Worm (Caenorhabditis elegans) whole organism, L2 larva: Measurements from ENCODE around the gene F40F11.3.
A peak's percentile ranks its signal among the peaks of the same experiment; 100 is the strongest.

Source experiments
- C34F6.9 ChIP-seq: fragments of 150-350 bp; optimal IDR thresholded peaks from 2 replicates; lab custom pipeline; 2014; ENCODE audit warnings: missing biosample characterization, missing genetic modification characterization
- F13H6.1 ChIP-seq: sonication (generic microtip); optimal IDR thresholded peaks from 2 replicates; lab custom pipeline; 2016; ENCODE audit warnings: missing genetic modification characterization, missing compliant biosample characterization
- Y55F3AM.14 ChIP-seq: fragments of 200-800 bp; sonication (Bioruptor generic); optimal IDR thresholded peaks from 2 replicates; lab custom pipeline; 2018; ENCODE audit warnings: mild to moderate bottlenecking, missing genetic modification characterization, missing compliant biosample characterization
- ZK546.5 ChIP-seq: sonication (generic microtip); optimal IDR thresholded peaks from 2 replicates; lab custom pipeline; 2017; ENCODE audit warnings: missing biosample characterization, missing genetic modification characterization
- alr-1 ChIP-seq: fragments of 150-350 bp; optimal IDR thresholded peaks from 2 replicates; lab custom pipeline; 2014; ENCODE audit warnings: missing biosample characterization, missing genetic modification characterization
- aly-2 ChIP-seq: fragments of 150-350 bp; optimal IDR thresholded peaks from 2 replicates; lab custom pipeline; 2014; ENCODE audit warnings: missing biosample characterization, missing genetic modification characterization
- blmp-1 ChIP-seq: sonication (generic microtip); optimal IDR thresholded peaks from 2 replicates; lab custom pipeline; 2017; ENCODE audit warnings: missing genetic modification characterization, mild to moderate bottlenecking, missing compliant biosample characterization, antibody characterized with exemption, moderate library complexity; ENCODE audit not compliant: insufficient read depth
- ceh-16 ChIP-seq: fragments of 150-350 bp; optimal IDR thresholded peaks from 2 replicates; lab custom pipeline; 2014; ENCODE audit warnings: missing biosample characterization, missing genetic modification characterization
- crh-2 ChIP-seq: sonication (generic microtip); optimal IDR thresholded peaks from 2 replicates; lab custom pipeline; 2017; ENCODE audit warnings: missing biosample characterization, missing genetic modification characterization
- dmd-4 ChIP-seq: sonication (generic microtip); optimal IDR thresholded peaks from 2 replicates; lab custom pipeline; 2017; ENCODE audit warnings: missing biosample characterization, missing genetic modification characterization
- elt-3 ChIP-seq: sonication (generic microtip); optimal IDR thresholded peaks from 2 replicates; lab custom pipeline; 2017; ENCODE audit warnings: missing biosample characterization, missing genetic modification characterization
- fos-1 ChIP-seq: fragments of 150-350 bp; optimal IDR thresholded peaks from 2 replicates; lab custom pipeline; 2014; ENCODE audit warnings: missing biosample characterization, missing genetic modification characterization
- lin-11 ChIP-seq: fragments of 150-350 bp; sonication (generic microtip); optimal IDR thresholded peaks from 2 replicates; lab custom pipeline; 2014; ENCODE audit warnings: missing biosample characterization, missing genetic modification characterization, inconsistent platforms, mixed read lengths
- lin-13 ChIP-seq: fragments of 150-350 bp; optimal IDR thresholded peaks from 2 replicates; lab custom pipeline; 2014; ENCODE audit warnings: missing biosample characterization, missing genetic modification reagents, missing genetic modification characterization
- lsy-2 ChIP-seq, 2 experiments: fragments of 150-350 bp in 1 of 2; sonication (generic microtip) in 1 of 2; optimal IDR thresholded peaks; 2 replicates each; lab custom pipeline; 2014 to 2017; ENCODE audit warnings: missing biosample characterization in 2 of 2, missing genetic modification characterization in 2 of 2
- mab-5 ChIP-seq: fragments of 150-350 bp; optimal IDR thresholded peaks from 2 replicates; lab custom pipeline; 2014; ENCODE audit warnings: missing biosample characterization, missing genetic modification characterization
- mbf-1 ChIP-seq: sonication (generic microtip); optimal IDR thresholded peaks from 2 replicates; lab custom pipeline; 2017; ENCODE audit warnings: missing biosample characterization, missing genetic modification characterization
- mdl-1 ChIP-seq, 2 experiments: fragments of 150-350 bp in 1 of 2; sonication (generic microtip) in 1 of 2; optimal IDR thresholded peaks; 2 replicates each; lab custom pipeline; 2017; ENCODE audit warnings: missing biosample characterization in 2 of 2, missing genetic modification characterization in 2 of 2
- nhr-10 ChIP-seq: sonication (generic microtip); optimal IDR thresholded peaks from 2 replicates; lab custom pipeline; 2017; ENCODE audit warnings: missing biosample characterization, missing genetic modification characterization
- nhr-11 ChIP-seq: fragments of 150-350 bp; optimal IDR thresholded peaks from 2 replicates; lab custom pipeline; 2014; ENCODE audit warnings: missing biosample characterization, missing genetic modification characterization
- nhr-12 ChIP-seq: fragments of 150-350 bp; optimal IDR thresholded peaks from 2 replicates; lab custom pipeline; 2014; ENCODE audit warnings: missing biosample characterization, missing genetic modification characterization
- nhr-129 ChIP-seq: fragments of 150-350 bp; optimal IDR thresholded peaks from 2 replicates; lab custom pipeline; 2014; ENCODE audit warnings: missing biosample characterization, missing genetic modification characterization
- nhr-21 ChIP-seq: fragments of 150-350 bp; optimal IDR thresholded peaks from 2 replicates; lab custom pipeline; 2014; ENCODE audit warnings: missing biosample characterization, missing genetic modification characterization
- nhr-237 ChIP-seq: fragments of 150-350 bp; optimal IDR thresholded peaks from 2 replicates; lab custom pipeline; 2014; ENCODE audit warnings: missing biosample characterization, missing genetic modification characterization
- nhr-25 ChIP-seq: fragments of 150-350 bp; sonication (generic microtip); optimal IDR thresholded peaks from 3 replicates; lab custom pipeline; 2014; ENCODE audit warnings: missing biosample characterization, missing genetic modification characterization
- nhr-6 ChIP-seq: fragments of 150-350 bp; optimal IDR thresholded peaks from 2 replicates; lab custom pipeline; 2014; ENCODE audit warnings: missing biosample characterization, missing genetic modification characterization
- peb-1 ChIP-seq: fragments of 150-350 bp; optimal IDR thresholded peaks from 2 replicates; lab custom pipeline; 2014; ENCODE audit warnings: missing biosample characterization, missing genetic modification characterization
- sem-4 ChIP-seq: fragments of 150-350 bp; optimal IDR thresholded peaks from 2 replicates; lab custom pipeline; 2014; ENCODE audit warnings: missing biosample characterization, missing genetic modification reagents, missing genetic modification characterization
- skn-1 ChIP-seq: sonication (generic microtip); optimal IDR thresholded peaks from 2 replicates; lab custom pipeline; 2017; ENCODE audit warnings: missing biosample characterization, missing genetic modification characterization
- sma-3 ChIP-seq: sonication (generic microtip); optimal IDR thresholded peaks from 2 replicates; lab custom pipeline; 2016; ENCODE audit warnings: missing genetic modification reagents, missing genetic modification characterization, missing compliant biosample characterization
- snpc-4 ChIP-seq: fragments of 150-350 bp; optimal IDR thresholded peaks from 2 replicates; lab custom pipeline; 2014; ENCODE audit warnings: missing biosample characterization, missing genetic modification characterization
- unc-55 ChIP-seq: fragments of 150-350 bp; sonication (generic microtip); optimal IDR thresholded peaks from 3 replicates; lab custom pipeline; 2014; ENCODE audit warnings: missing biosample characterization, missing genetic modification reagents, missing genetic modification characterization
- zag-1 ChIP-seq: fragments of 150-350 bp; optimal IDR thresholded peaks from 2 replicates; lab custom pipeline; 2014; ENCODE audit warnings: missing biosample characterization, missing genetic modification characterization
- ztf-1 ChIP-seq: fragments of 200-800 bp; sonication (Bioruptor generic); conservative IDR thresholded peaks from 2 replicates; pipeline ENCODE4 v1.3.6; 2022; ENCODE audit warnings: missing genetic modification characterization, missing compliant biosample characterization

Gene F40F11.3

DNA sequence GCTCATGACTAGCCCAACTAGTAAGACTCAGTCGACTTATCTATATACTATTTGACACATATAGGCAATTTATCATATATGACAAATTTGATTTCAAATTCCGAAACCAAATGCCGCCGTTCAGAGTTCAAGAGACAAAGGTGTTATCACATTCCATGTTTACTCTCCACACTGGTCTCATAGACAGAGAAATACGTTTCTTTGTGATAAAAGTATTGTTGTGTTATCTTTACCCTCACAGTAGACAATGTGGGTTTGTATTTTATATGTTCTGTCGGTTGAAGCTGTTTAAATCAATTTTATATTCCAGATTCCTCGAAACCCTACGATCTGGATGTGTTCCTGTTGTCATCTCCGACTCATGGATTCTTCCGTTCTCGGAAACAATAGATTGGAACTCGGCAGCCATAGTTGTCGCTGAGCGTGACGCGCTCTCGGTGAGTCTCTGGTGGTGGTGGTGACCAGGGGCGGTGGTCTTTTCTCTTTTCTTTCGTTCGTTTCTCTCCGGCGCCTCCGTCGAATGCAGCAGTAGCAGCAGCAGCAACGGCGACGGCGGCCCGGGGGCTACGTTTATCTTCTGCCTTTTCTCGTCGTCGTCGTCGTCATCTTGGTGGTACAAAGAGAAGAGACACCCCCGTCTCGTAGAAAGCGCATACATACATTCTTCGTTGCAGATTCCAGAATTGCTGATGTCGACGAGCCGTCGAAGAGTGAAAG lies 11.2 kb downstream of the F40F11.3 start:
- no peak for TF ChIP-seq nhr-11
- TF ChIP-seq C34F6.9 (tag; lab: Kevin White, UChicago), result no peak
- TF ChIP-seq sma-3 (GFP tag; lab: Kevin White, UChicago), result no peak
- TF ChIP-seq nhr-21, result no peak
- peak; percentile 31 for TF ChIP-seq fos-1 (tag; lab: Kevin White, UChicago)
- no peak for TF ChIP-seq unc-55 (GFP tag; lab: Kevin White, UChicago)
- no peak for TF ChIP-seq lin-11 (tag; lab: Kevin White, UChicago)
- no peak for TF ChIP-seq dmd-4 (tag; lab: Kevin White, UChicago)
- peak; percentile 7 for TF ChIP-seq crh-2 (tag; lab: Kevin White, UChicago)

DNA sequence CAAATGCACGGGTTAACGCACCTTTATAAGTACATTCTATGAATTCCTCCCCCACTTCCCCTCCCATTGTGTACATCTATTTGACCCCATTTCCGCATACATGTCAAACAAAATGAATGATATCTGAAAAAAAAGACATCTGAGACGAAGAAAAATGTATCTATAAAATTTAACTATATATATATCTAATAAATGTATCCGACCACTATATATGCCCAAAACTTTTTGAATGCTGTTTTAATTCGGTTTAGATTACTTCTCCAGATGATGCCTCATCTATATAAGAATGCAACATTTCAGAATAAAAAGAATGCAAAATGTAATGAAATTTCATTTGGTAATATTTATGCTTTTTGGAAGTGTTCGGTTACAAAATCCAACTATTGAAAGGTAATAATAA lies 15.3 kb downstream of the F40F11.3 start, which contains the start of gene rib-1:
Gene rib-1, plus strand, starts transcription at position 301 of the 400 bp plus-strand sequence.
- TF ChIP-seq snpc-4 (tag; lab: Kevin White, UChicago) (no peak), mdl-1 (tag; optimal IDR thresholded peaks at IDR 0.05; lab: Kevin White, UChicago) (no peak), zag-1 (no peak), aly-2 (tag; lab: Kevin White, UChicago) (no peak)

DNA sequence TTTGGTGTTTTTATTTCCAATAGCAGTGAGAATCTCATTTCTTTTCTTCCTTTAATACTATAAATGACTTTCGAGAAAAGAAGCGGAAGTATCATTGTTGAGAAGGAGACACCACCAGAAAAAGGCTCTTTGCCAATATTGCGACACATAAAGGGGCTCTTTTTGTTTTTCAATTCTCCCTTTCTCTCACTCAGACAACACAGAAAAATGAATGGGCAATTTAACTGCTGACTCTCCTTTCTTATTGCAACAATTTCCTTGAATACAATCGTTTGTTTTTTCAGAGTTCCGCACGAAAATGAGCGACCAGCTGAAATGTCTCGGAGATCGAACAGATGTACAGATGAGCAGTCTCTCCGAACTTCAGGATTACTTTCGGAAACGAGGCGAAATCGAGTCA lies 19.5 kb downstream of the F40F11.3 start:
- TF ChIP-seq nhr-21 (no peak), elt-3 (no peak), mbf-1 (tag; lab: Kevin White, UChicago) (no peak), lin-13 (GFP tag; lab: Kevin White, UChicago) (no peak), fos-1 (tag; lab: Kevin White, UChicago) (no peak), ztf-1 (GFP tag; lab: Robert Waterston, UW) (no peak), nhr-10 (tag; lab: Kevin White, UChicago) (no peak), nhr-6 (tag; lab: Kevin White, UChicago) (no peak), F13H6.1 (tag; lab: Kevin White, UChicago) (no peak), crh-2 (tag; lab: Kevin White, UChicago) (no peak), nhr-237 (tag; lab: Kevin White, UChicago) (no peak), sma-3 (GFP tag; lab: Kevin White, UChicago) (no peak)

DNA sequence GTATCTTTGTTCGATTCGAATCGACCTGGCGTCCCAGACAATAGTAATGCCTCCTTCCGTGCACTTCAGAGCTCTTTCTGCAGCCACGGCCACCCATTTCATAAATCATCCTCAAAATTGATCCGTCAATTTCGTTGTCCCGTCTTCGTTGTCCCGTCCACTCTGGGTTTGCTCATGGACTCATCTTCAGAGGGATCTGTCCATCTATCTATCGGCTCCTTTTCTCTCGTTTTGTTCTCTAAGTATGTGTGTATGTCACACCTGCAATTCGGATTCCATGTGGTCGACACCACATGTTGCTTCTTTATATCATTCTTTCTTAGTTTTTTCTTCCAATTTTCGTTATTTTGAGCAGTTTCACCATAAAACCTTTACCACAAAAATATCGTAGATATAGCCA lies 21.3 kb downstream of the F40F11.3 start:
- TF ChIP-seq alr-1 (tag; lab: Kevin White, UChicago) (no peak), elt-3 (no peak), nhr-12 (tag; lab: Kevin White, UChicago) (no peak), zag-1 (no peak), blmp-1 (no peak), fos-1 (tag; lab: Kevin White, UChicago) (no peak), peb-1 (no peak), skn-1 (tag; lab: Kevin White, UChicago) (no peak), sem-4 (tag; lab: Kevin White, UChicago) (no peak), lsy-2 (tag; optimal IDR thresholded peaks at IDR 0.05; lab: Kevin White, UChicago) (peak in 1 of 2 experiments; percentile 21), unc-55 (GFP tag; lab: Kevin White, UChicago) (no peak), F13H6.1 (tag; lab: Kevin White, UChicago) (peak; percentile 35), nhr-6 (tag; lab: Kevin White, UChicago) (no peak), mab-5 (tag; lab: Kevin White, UChicago) (peak; percentile 61), mdl-1 (tag; optimal IDR thresholded peaks at IDR 0.05; lab: Kevin White, UChicago) (no peak), ztf-1 (GFP tag; lab: Robert Waterston, UW) (no peak), ZK546.5 (no peak)

DNA sequence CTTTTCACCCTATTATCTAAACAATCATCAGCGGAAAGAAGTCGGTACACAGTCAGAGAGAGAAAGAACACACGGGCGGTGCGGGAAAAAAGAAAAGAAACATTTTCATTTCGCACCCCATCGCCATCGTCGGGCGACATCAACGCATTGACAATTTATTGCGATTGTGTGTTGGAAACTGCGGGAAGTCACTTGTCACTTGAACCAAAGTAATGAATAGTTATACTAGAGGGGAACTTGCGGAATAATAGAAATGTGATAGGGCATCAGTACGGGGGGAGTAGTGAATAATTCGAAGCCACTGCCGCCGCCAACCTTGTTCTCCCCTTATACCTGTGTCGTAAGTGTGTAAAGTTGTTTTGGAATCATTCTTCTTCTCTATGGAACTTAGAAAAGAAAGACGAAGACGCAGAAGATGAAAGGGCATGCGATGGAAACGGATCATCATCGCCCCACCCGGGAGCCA lies 22.4 kb downstream of the F40F11.3 start:
- TF ChIP-seq F13H6.1 (tag; lab: Kevin White, UChicago), result peak; percentile 12
- TF ChIP-seq dmd-4 (tag; lab: Kevin White, UChicago), result no peak
- peak; percentile 10 for TF ChIP-seq sem-4 (tag; lab: Kevin White, UChicago)
- TF ChIP-seq nhr-25 (tag; lab: Kevin White, UChicago), result peak; percentile 45
- TF ChIP-seq mbf-1 (tag; lab: Kevin White, UChicago), result no peak
- TF ChIP-seq nhr-129 (tag; lab: Kevin White, UChicago), result peak; percentile 63
- TF ChIP-seq peb-1, result no peak
- TF ChIP-seq ceh-16, result peak; percentile 29
- peak; percentile 47 for TF ChIP-seq fos-1 (tag; lab: Kevin White, UChicago)
- TF ChIP-seq Y55F3AM.14 (GFP tag; lab: Kevin White, UChicago), result peak; percentile 24
- peak; percentile 27 for TF ChIP-seq sma-3 (GFP tag; lab: Kevin White, UChicago)
- TF ChIP-seq nhr-21, result no peak
